Worm (Caenorhabditis elegans): ENCODE data around the gene F09C8.1.

DNA sequence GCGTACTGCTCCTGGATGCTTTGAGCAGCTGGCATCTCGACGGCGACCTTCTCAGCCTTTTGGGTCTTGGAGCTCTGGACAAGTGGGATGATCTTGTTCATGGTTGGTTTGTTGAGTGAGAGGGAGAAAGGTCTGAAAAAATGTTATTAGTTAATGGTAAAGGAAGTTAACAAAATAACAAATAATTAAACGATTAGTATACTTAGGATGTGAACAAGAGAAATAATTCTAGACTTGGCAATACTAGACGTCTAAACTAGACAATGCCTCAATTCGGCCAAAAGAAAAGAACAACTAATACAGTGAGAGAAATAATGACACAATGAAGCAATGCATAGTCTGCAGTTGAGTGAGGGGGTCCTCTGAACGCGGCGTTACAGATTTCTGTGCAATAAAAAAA, 47.2 kb upstream of the F09C8.1 start, which contains the start of gene R11.4:
- TF ChIP-seq fkh-10 (GFP tag; optimal IDR thresholded peaks at IDR 0.05) (no peak), aly-2 (tag; optimal IDR thresholded peaks at IDR 0.05) (no peak), zag-1 (tag; optimal IDR thresholded peaks at IDR 0.05) (no peak)
